Worm (Caenorhabditis elegans): ENCODE results near the gene grl-30.

The grl-30 gene

DNA sequence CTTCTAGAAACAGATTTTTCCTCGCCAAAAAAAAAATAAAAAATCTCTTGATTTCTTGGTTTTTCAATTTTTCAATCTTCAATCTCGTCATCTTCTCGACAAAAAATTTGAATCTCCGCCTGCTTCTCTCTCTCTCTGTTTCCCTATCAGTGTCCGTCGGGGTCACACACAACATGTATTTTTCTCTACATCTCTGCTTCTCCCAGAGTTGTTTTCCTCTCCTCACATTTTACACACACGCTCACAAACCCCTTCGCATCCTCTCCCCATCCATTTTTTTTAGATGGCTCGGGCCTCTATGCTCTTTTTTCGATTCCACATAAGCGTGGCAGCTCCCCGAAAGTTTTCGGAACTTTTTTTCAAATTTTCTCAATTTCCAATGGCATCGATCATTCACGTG lies 23.7 kb downstream of the grl-30 start:
- peak; percentile 21 for TF ChIP-seq nhr-102 (tag; optimal IDR thresholded peaks at IDR 0.05)
- no peak for TF ChIP-seq arid-1 (GFP tag; conservative IDR thresholded peaks at IDR 0.05)
- peak; percentile 85 for TF ChIP-seq aha-1 (tag)
- peak; percentile 61 for TF ChIP-seq mep-1 (tag; optimal IDR thresholded peaks at IDR 0.05)
- peak; percentile 55 for TF ChIP-seq pqm-1 (tag; optimal IDR thresholded peaks at IDR 0.05)
- peak; percentile 66 for TF ChIP-seq dpl-1 (GFP tag; optimal IDR thresholded peaks at IDR 0.05)
- peak; percentile 34 for TF ChIP-seq dve-1 (tag; optimal IDR thresholded peaks at IDR 0.05; ENCODE audit: insufficient read depth)
- TF ChIP-seq mxl-3 (GFP tag; optimal IDR thresholded peaks at IDR 0.05): peak; percentile 18
- TF ChIP-seq rbr-2 (tag; optimal IDR thresholded peaks at IDR 0.05): peak; percentile 15
- peak; percentile 69 for TF ChIP-seq nhr-10 (tag; optimal IDR thresholded peaks at IDR 0.05)
- TF ChIP-seq ceh-20 (GFP tag; IDR thresholded peaks at IDR 0.05): 0 out of 2 replicates have a peak, but pooled peaks have one; percentile 10
- TF ChIP-seq ceh-44 (GFP tag; IDR thresholded peaks at IDR 0.05): no peak
- TF ChIP-seq nhr-11 (tag; optimal IDR thresholded peaks at IDR 0.05): peak; percentile 80
- peak; percentile 39 for TF ChIP-seq mes-2 (tag; optimal IDR thresholded peaks at IDR 0.05; ENCODE audit: poor library complexity, severe bottlenecking)
- no peak for TF ChIP-seq F37D6.2 (tag; optimal IDR thresholded peaks at IDR 0.05)
- peak in 1 of 2 experiments; percentile 78 for TF ChIP-seq hif-1 (tag; optimal IDR thresholded peaks at IDR 0.05)
- peak; percentile 70 for TF ChIP-seq hlh-30 (tag; optimal IDR thresholded peaks at IDR 0.05; ENCODE audit: insufficient read depth)
- peak; percentile 34; the same call in 1 of the 2 replicates for TF ChIP-seq tra-1 (GFP tag; IDR thresholded peaks at IDR 0.05)
- 0 out of 2 replicates have a peak, but pooled peaks have one; percentile 9 for TF ChIP-seq zfp-3 (GFP tag; conservative IDR thresholded peaks at IDR 0.05)
- TF ChIP-seq ceh-62 (tag; optimal IDR thresholded peaks at IDR 0.05): no peak
- TF ChIP-seq ama-1 (optimal IDR thresholded peaks at IDR 0.05): no peak
- TF ChIP-seq nhr-237 (tag; optimal IDR thresholded peaks at IDR 0.05): no peak
- TF ChIP-seq hmg-1.1 (GFP tag; IDR thresholded peaks at IDR 0.05): peak; percentile 23; the same call in 1 of the 2 replicates
- peak; percentile 20 to 55 for TF ChIP-seq mdl-1 (tag; optimal IDR thresholded peaks at IDR 0.05)
- TF ChIP-seq lin-13 (GFP tag; optimal IDR thresholded peaks at IDR 0.05): peak; percentile 82
- no peak for TF ChIP-seq aly-2 (tag; optimal IDR thresholded peaks at IDR 0.05)
- TF ChIP-seq hlh-11 (tag; optimal IDR thresholded peaks at IDR 0.05): peak; percentile 74
- peak; percentile 24; the same call in 1 of the 2 replicates for TF ChIP-seq lin-38 (GFP tag; IDR thresholded peaks at IDR 0.05)
- TF ChIP-seq lsy-2 (tag; optimal IDR thresholded peaks at IDR 0.05): peak in 1 of 2 experiments; percentile 66
- TF ChIP-seq dmd-6 (GFP tag; IDR thresholded peaks at IDR 0.05): peak; percentile 36; the same call in 1 of the 2 replicates
- TF ChIP-seq mdt-29 (GFP tag; IDR thresholded peaks at IDR 0.05): no peak
- TF ChIP-seq daf-16 (GFP tag; optimal IDR thresholded peaks at IDR 0.05): peak in 1 of 2 experiments; percentile 34
- peak; percentile 72 for TF ChIP-seq daf-16 (tag; optimal IDR thresholded peaks at IDR 0.05)
- peak; percentile 81 for TF ChIP-seq nhr-28 (tag; optimal IDR thresholded peaks at IDR 0.05)
- no peak for TF ChIP-seq egl-27 (tag; optimal IDR thresholded peaks at IDR 0.05)

DNA sequence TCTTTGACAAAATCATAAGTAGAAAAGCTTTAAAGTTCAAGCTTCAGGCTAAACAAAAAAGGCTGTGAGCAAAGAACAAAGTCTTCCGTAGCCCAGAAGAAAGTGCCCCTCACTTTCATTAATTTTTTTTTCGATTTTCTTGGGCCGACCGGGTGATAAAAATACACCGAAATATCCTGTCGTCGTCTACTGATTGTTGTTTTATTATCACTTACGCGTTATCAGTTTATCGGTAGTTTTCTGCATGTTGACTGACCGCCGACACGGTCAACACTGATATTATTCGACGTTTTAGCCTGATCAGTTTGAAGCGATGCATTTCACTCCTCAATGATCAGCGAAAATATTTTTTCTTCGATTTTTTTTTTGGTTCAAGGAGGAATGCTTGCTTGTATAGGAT lies 24.3 kb downstream of the grl-30 start:
- TF ChIP-seq php-3 (GFP tag; IDR thresholded peaks at IDR 0.05) (0 out of 2 replicates have a peak, but pooled peaks have one; percentile 45), hlh-11 (tag; optimal IDR thresholded peaks at IDR 0.05) (peak; percentile 16), zip-2 (tag; optimal IDR thresholded peaks at IDR 0.05) (no peak), nhr-28 (tag; optimal IDR thresholded peaks at IDR 0.05) (peak; percentile 51), pqm-1 (tag; optimal IDR thresholded peaks at IDR 0.05) (peak; percentile 50), snpc-4 (tag; optimal IDR thresholded peaks at IDR 0.05) (no peak), daf-16 (GFP tag; optimal IDR thresholded peaks at IDR 0.05) (no peak), daf-16 (tag; optimal IDR thresholded peaks at IDR 0.05) (peak; percentile 97), dmd-6 (GFP tag; IDR thresholded peaks at IDR 0.05) (peak; percentile 30; the same call in 1 of the 2 replicates)

DNA sequence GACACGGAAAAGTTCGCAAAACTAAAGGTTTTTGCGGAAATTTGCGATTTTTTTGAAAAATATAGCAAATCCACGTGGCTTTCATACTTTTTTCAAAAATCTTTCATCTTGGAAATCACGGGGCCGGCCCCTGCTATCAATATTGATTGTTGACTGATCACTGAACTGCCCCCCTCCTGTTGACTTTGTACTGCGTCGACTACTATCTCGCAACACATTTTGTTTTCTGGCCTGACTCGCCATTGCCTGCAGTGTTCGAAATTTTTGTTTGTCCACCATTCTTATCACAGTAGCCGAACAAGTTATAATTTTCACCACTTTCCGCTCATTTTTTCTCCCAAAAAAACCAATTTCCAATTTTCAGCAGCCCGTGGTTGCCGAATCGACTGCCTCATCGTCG lies 24.9 kb downstream of the grl-30 start:
- TF ChIP-seq set-16 (GFP tag; IDR thresholded peaks at IDR 0.05) (no peak), R02D3.7 (tag; optimal IDR thresholded peaks at IDR 0.05) (no peak), pha-4 (GFP tag; IDR thresholded peaks at IDR 0.05) (no peak), pha-4 (tag; optimal IDR thresholded peaks at IDR 0.05) (no peak), ctbp-1 (GFP tag; IDR thresholded peaks at IDR 0.05) (no peak), Y105C5A.15 (GFP tag; IDR thresholded peaks at IDR 0.05) (no peak), nhr-28 (tag; optimal IDR thresholded peaks at IDR 0.05) (peak; percentile 20), dve-1 (tag; optimal IDR thresholded peaks at IDR 0.05; ENCODE audit: insufficient read depth) (peak; percentile 35), ceh-82 (tag; optimal IDR thresholded peaks at IDR 0.05) (no peak), hlh-11 (tag; optimal IDR thresholded peaks at IDR 0.05) (peak; percentile 9), pqm-1 (tag; optimal IDR thresholded peaks at IDR 0.05) (no peak), madf-9 (GFP tag; conservative IDR thresholded peaks at IDR 0.05) (no peak), lin-29 (GFP tag; IDR thresholded peaks at IDR 0.05) (no peak), aha-1 (tag) (peak; percentile 92), spr-3 (GFP tag; optimal IDR thresholded peaks at IDR 0.05) (no peak), mxl-3 (GFP tag; optimal IDR thresholded peaks at IDR 0.05) (no peak), rbr-2 (tag; optimal IDR thresholded peaks at IDR 0.05) (no peak), lin-38 (GFP tag; IDR thresholded peaks at IDR 0.05) (no peak)
